Worm (Caenorhabditis elegans) whole organism, L2 larva: ENCODE measurements around the gene mrpl-4.

ENCODE experiments used
- C34F6.9 ChIP-seq: fragments of 150-350 bp; optimal IDR thresholded peaks from 2 replicates; lab custom pipeline; 2014; ENCODE audit warnings: missing biosample characterization, missing genetic modification characterization
- F13H6.1 ChIP-seq: sonication (generic microtip); optimal IDR thresholded peaks from 2 replicates; lab custom pipeline; 2016; ENCODE audit warnings: missing genetic modification characterization, missing compliant biosample characterization
- R02D3.7 ChIP-seq: fragments of 150-350 bp; optimal IDR thresholded peaks from 2 replicates; lab custom pipeline; 2014; ENCODE audit warnings: missing biosample characterization, missing genetic modification characterization
- Y55F3AM.14 ChIP-seq: fragments of 200-800 bp; sonication (Bioruptor generic); optimal IDR thresholded peaks from 2 replicates; lab custom pipeline; 2018; ENCODE audit warnings: mild to moderate bottlenecking, missing genetic modification characterization, missing compliant biosample characterization
- ZK546.5 ChIP-seq: sonication (generic microtip); optimal IDR thresholded peaks from 2 replicates; lab custom pipeline; 2017; ENCODE audit warnings: missing biosample characterization, missing genetic modification characterization
- alr-1 ChIP-seq: fragments of 150-350 bp; optimal IDR thresholded peaks from 2 replicates; lab custom pipeline; 2014; ENCODE audit warnings: missing biosample characterization, missing genetic modification characterization
- aly-2 ChIP-seq: fragments of 150-350 bp; optimal IDR thresholded peaks from 2 replicates; lab custom pipeline; 2014; ENCODE audit warnings: missing biosample characterization, missing genetic modification characterization
- ama-1 ChIP-seq: fragments of 150-350 bp; optimal IDR thresholded peaks from 2 replicates; lab custom pipeline; 2018; ENCODE audit warnings: inconsistent platforms
- blmp-1 ChIP-seq: sonication (generic microtip); optimal IDR thresholded peaks from 2 replicates; lab custom pipeline; 2017; ENCODE audit warnings: missing genetic modification characterization, mild to moderate bottlenecking, missing compliant biosample characterization, antibody characterized with exemption, moderate library complexity; ENCODE audit not compliant: insufficient read depth
- ceh-16 ChIP-seq: fragments of 150-350 bp; optimal IDR thresholded peaks from 2 replicates; lab custom pipeline; 2014; ENCODE audit warnings: missing biosample characterization, missing genetic modification characterization
- ceh-82 ChIP-seq: fragments of 150-350 bp; optimal IDR thresholded peaks from 2 replicates; lab custom pipeline; 2014; ENCODE audit warnings: missing biosample characterization, missing genetic modification characterization
- crh-2 ChIP-seq: sonication (generic microtip); optimal IDR thresholded peaks from 2 replicates; lab custom pipeline; 2017; ENCODE audit warnings: missing biosample characterization, missing genetic modification characterization
- dmd-4 ChIP-seq: sonication (generic microtip); optimal IDR thresholded peaks from 2 replicates; lab custom pipeline; 2017; ENCODE audit warnings: missing biosample characterization, missing genetic modification characterization
- egl-27 ChIP-seq: sonication (generic microtip); optimal IDR thresholded peaks from 3 replicates; lab custom pipeline; 2017; ENCODE audit warnings: missing biosample characterization, missing genetic modification reagents, missing genetic modification characterization
- elt-1 ChIP-seq: fragments of 150-350 bp; optimal IDR thresholded peaks from 2 replicates; lab custom pipeline; 2014; ENCODE audit warnings: missing biosample characterization, missing genetic modification characterization
- elt-3 ChIP-seq: sonication (generic microtip); optimal IDR thresholded peaks from 2 replicates; lab custom pipeline; 2017; ENCODE audit warnings: missing biosample characterization, missing genetic modification characterization
- fos-1 ChIP-seq: fragments of 150-350 bp; optimal IDR thresholded peaks from 2 replicates; lab custom pipeline; 2014; ENCODE audit warnings: missing biosample characterization, missing genetic modification characterization
- gmeb-1 ChIP-seq: fragments of 150-350 bp; optimal IDR thresholded peaks from 2 replicates; lab custom pipeline; 2014; ENCODE audit warnings: missing biosample characterization, missing genetic modification characterization
- lin-11 ChIP-seq: fragments of 150-350 bp; sonication (generic microtip); optimal IDR thresholded peaks from 2 replicates; lab custom pipeline; 2014; ENCODE audit warnings: missing biosample characterization, missing genetic modification characterization, inconsistent platforms, mixed read lengths
- lin-13 ChIP-seq: fragments of 150-350 bp; optimal IDR thresholded peaks from 2 replicates; lab custom pipeline; 2014; ENCODE audit warnings: missing biosample characterization, missing genetic modification reagents, missing genetic modification characterization
- lin-39 ChIP-seq: fragments of 150-350 bp; optimal IDR thresholded peaks from 2 replicates; lab custom pipeline; 2014; ENCODE audit warnings: missing biosample characterization, missing genetic modification reagents, missing genetic modification characterization
- lsy-2 ChIP-seq, 2 experiments: fragments of 150-350 bp in 1 of 2; sonication (generic microtip) in 1 of 2; optimal IDR thresholded peaks; 2 replicates each; lab custom pipeline; 2014 to 2017; ENCODE audit warnings: missing biosample characterization in 2 of 2, missing genetic modification characterization in 2 of 2
- mab-5 ChIP-seq: fragments of 150-350 bp; optimal IDR thresholded peaks from 2 replicates; lab custom pipeline; 2014; ENCODE audit warnings: missing biosample characterization, missing genetic modification characterization
- mbf-1 ChIP-seq: sonication (generic microtip); optimal IDR thresholded peaks from 2 replicates; lab custom pipeline; 2017; ENCODE audit warnings: missing biosample characterization, missing genetic modification characterization
- mdl-1 ChIP-seq, 2 experiments: fragments of 150-350 bp in 1 of 2; sonication (generic microtip) in 1 of 2; optimal IDR thresholded peaks; 2 replicates each; lab custom pipeline; 2017; ENCODE audit warnings: missing biosample characterization in 2 of 2, missing genetic modification characterization in 2 of 2
- nhr-10 ChIP-seq: sonication (generic microtip); optimal IDR thresholded peaks from 2 replicates; lab custom pipeline; 2017; ENCODE audit warnings: missing biosample characterization, missing genetic modification characterization
- nhr-11 ChIP-seq: fragments of 150-350 bp; optimal IDR thresholded peaks from 2 replicates; lab custom pipeline; 2014; ENCODE audit warnings: missing biosample characterization, missing genetic modification characterization
- nhr-12 ChIP-seq: fragments of 150-350 bp; optimal IDR thresholded peaks from 2 replicates; lab custom pipeline; 2014; ENCODE audit warnings: missing biosample characterization, missing genetic modification characterization
- nhr-129 ChIP-seq: fragments of 150-350 bp; optimal IDR thresholded peaks from 2 replicates; lab custom pipeline; 2014; ENCODE audit warnings: missing biosample characterization, missing genetic modification characterization
- nhr-21 ChIP-seq: fragments of 150-350 bp; optimal IDR thresholded peaks from 2 replicates; lab custom pipeline; 2014; ENCODE audit warnings: missing biosample characterization, missing genetic modification characterization
- nhr-23 ChIP-seq: fragments of 150-350 bp; optimal IDR thresholded peaks from 2 replicates; lab custom pipeline; 2014; ENCODE audit warnings: missing biosample characterization, missing genetic modification reagents, missing genetic modification characterization
- nhr-237 ChIP-seq: fragments of 150-350 bp; optimal IDR thresholded peaks from 2 replicates; lab custom pipeline; 2014; ENCODE audit warnings: missing biosample characterization, missing genetic modification characterization
- nhr-25 ChIP-seq: fragments of 150-350 bp; sonication (generic microtip); optimal IDR thresholded peaks from 3 replicates; lab custom pipeline; 2014; ENCODE audit warnings: missing biosample characterization, missing genetic modification characterization
- nhr-6 ChIP-seq: fragments of 150-350 bp; optimal IDR thresholded peaks from 2 replicates; lab custom pipeline; 2014; ENCODE audit warnings: missing biosample characterization, missing genetic modification characterization
- nhr-77 ChIP-seq: fragments of 150-350 bp; optimal IDR thresholded peaks from 2 replicates; lab custom pipeline; 2014; ENCODE audit warnings: missing biosample characterization, missing genetic modification characterization
- peb-1 ChIP-seq: fragments of 150-350 bp; optimal IDR thresholded peaks from 2 replicates; lab custom pipeline; 2014; ENCODE audit warnings: missing biosample characterization, missing genetic modification characterization
- sem-4 ChIP-seq: fragments of 150-350 bp; optimal IDR thresholded peaks from 2 replicates; lab custom pipeline; 2014; ENCODE audit warnings: missing biosample characterization, missing genetic modification reagents, missing genetic modification characterization
- skn-1 ChIP-seq: sonication (generic microtip); optimal IDR thresholded peaks from 2 replicates; lab custom pipeline; 2017; ENCODE audit warnings: missing biosample characterization, missing genetic modification characterization
- sma-3 ChIP-seq: sonication (generic microtip); optimal IDR thresholded peaks from 2 replicates; lab custom pipeline; 2016; ENCODE audit warnings: missing genetic modification reagents, missing genetic modification characterization, missing compliant biosample characterization
- sma-9 ChIP-seq, 2 experiments: fragments of 150-350 bp in 1 of 2; sonication (generic microtip) in 1 of 2; optimal IDR thresholded peaks; 2 replicates each; lab custom pipeline; 2014 to 2016; ENCODE audit warnings: missing genetic modification characterization in 2 of 2, mild to moderate bottlenecking in 1 of 2, missing biosample characterization in 1 of 2, missing compliant biosample characterization in 1 of 2, missing genetic modification reagents in 1 of 2, moderate library complexity in 1 of 2
- snpc-4 ChIP-seq: fragments of 150-350 bp; optimal IDR thresholded peaks from 2 replicates; lab custom pipeline; 2014; ENCODE audit warnings: missing biosample characterization, missing genetic modification characterization
- unc-39 ChIP-seq: fragments of 150-350 bp; optimal IDR thresholded peaks from 2 replicates; lab custom pipeline; 2014; ENCODE audit warnings: missing biosample characterization, missing genetic modification characterization
- unc-55 ChIP-seq: fragments of 150-350 bp; sonication (generic microtip); optimal IDR thresholded peaks from 3 replicates; lab custom pipeline; 2014; ENCODE audit warnings: missing biosample characterization, missing genetic modification reagents, missing genetic modification characterization
- unc-62 ChIP-seq: fragments of 150-350 bp; optimal IDR thresholded peaks from 2 replicates; lab custom pipeline; 2014; ENCODE audit warnings: missing biosample characterization, missing genetic modification reagents, missing genetic modification characterization
- zag-1 ChIP-seq: fragments of 150-350 bp; optimal IDR thresholded peaks from 2 replicates; lab custom pipeline; 2014; ENCODE audit warnings: missing biosample characterization, missing genetic modification characterization
- ztf-1 ChIP-seq: fragments of 200-800 bp; sonication (Bioruptor generic); conservative IDR thresholded peaks from 2 replicates; pipeline ENCODE4 v1.3.6; 2022; ENCODE audit warnings: missing genetic modification characterization, missing compliant biosample characterization
- ztf-11 ChIP-seq: sonication (generic microtip); optimal IDR thresholded peaks from 2 replicates; lab custom pipeline; 2017; ENCODE audit warnings: missing biosample characterization, missing genetic modification characterization
- ztf-4 ChIP-seq: fragments of 150-350 bp; optimal IDR thresholded peaks from 2 replicates; lab custom pipeline; 2014; ENCODE audit warnings: missing biosample characterization, missing genetic modification characterization

Gene mrpl-4

DNA sequence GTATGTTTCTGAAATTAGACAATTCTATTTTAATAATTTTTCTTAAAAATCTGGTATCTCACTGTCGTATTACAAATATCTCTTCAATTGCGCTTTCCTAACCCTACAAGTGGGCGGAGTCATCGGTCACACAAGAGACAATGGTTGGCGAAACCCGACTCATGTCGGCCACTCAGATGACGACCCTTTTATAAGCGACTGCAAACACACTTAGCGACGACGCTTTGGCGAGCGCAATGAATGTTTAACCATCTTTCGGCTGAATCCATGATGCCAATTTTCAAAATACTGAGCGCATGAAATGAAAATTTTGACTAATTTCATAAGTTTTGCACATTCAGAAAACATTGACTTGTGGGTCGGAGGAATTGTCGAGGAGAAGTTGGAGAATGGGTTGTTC is 33.3 kb downstream of the mrpl-4 start:
- TF ChIP-seq nhr-10 (tag; lab: Kevin White, UChicago) (peak; percentile 51), mab-5 (peak; percentile 88), nhr-237 (tag; lab: Kevin White, UChicago) (peak; percentile 63), lin-11 (tag; lab: Kevin White, UChicago) (peak; percentile 84), skn-1 (tag; lab: Kevin White, UChicago) (peak; percentile 33), C34F6.9 (tag; lab: Kevin White, UChicago) (peak; percentile 71), egl-27 (tag; lab: Kevin White, UChicago) (peak; percentile 90), unc-55 (GFP tag; lab: Kevin White, UChicago) (peak; percentile 67), ZK546.5 (tag; lab: Kevin White, UChicago) (peak; percentile 23), unc-39 (tag; lab: Kevin White, UChicago) (no peak), fos-1 (tag; lab: Kevin White, UChicago) (peak; percentile 73), peb-1 (tag; lab: Kevin White, UChicago) (peak; percentile 6), mdl-1 (tag; optimal IDR thresholded peaks at IDR 0.05; lab: Kevin White, UChicago) (peak; percentile 33 to 44), nhr-21 (peak; percentile 91), F13H6.1 (peak; percentile 95), ama-1 (peak; percentile 14), lin-13 (GFP tag; lab: Kevin White, UChicago) (peak; percentile 87), sma-9 (GFP tag; optimal IDR thresholded peaks at IDR 0.05; lab: Kevin White, UChicago) (peak; percentile 99), sma-9 (tag; optimal IDR thresholded peaks at IDR 0.05; lab: Kevin White, UChicago) (no peak), R02D3.7 (tag; lab: Kevin White, UChicago) (peak; percentile 56), crh-2 (peak; percentile 89), sma-3 (GFP tag; lab: Kevin White, UChicago) (peak; percentile 92), ztf-4 (tag; lab: Kevin White, UChicago) (peak; percentile 83), elt-3 (tag; lab: Kevin White, UChicago) (no peak), ztf-1 (GFP tag; lab: Robert Waterston, UW) (0 out of 2 replicates have a peak, but pooled peaks have one; percentile 82), zag-1 (peak; percentile 81), ceh-82 (tag; lab: Kevin White, UChicago) (peak; percentile 85), alr-1 (tag; lab: Kevin White, UChicago) (no peak), ztf-11 (tag; lab: Kevin White, UChicago) (peak; percentile 45), nhr-12 (tag; lab: Kevin White, UChicago) (peak; percentile 40), dmd-4 (peak; percentile 37), snpc-4 (tag; lab: Kevin White, UChicago) (peak; percentile 100), nhr-6 (tag; lab: Kevin White, UChicago) (peak; percentile 76), ceh-16 (peak; percentile 65), gmeb-1 (peak; percentile 89), nhr-129 (tag; lab: Kevin White, UChicago) (peak; percentile 86), mbf-1 (tag; lab: Kevin White, UChicago) (peak; percentile 14), elt-1 (tag; lab: Kevin White, UChicago) (no peak), unc-62 (peak; percentile 73), nhr-23 (tag; lab: Kevin White, UChicago) (no peak), blmp-1 (tag; lab: Kevin White, UChicago) (peak; percentile 39), aly-2 (peak; percentile 60), lsy-2 (tag; optimal IDR thresholded peaks at IDR 0.05; lab: Kevin White, UChicago) (peak; percentile 87 to 88), Y55F3AM.14 (GFP tag; lab: Kevin White, UChicago) (peak; percentile 94), sem-4 (peak; percentile 87), nhr-25 (tag; lab: Kevin White, UChicago) (no peak), nhr-11 (tag; lab: Kevin White, UChicago) (peak; percentile 80), lin-39 (tag; lab: Kevin White, UChicago) (peak; percentile 81), nhr-77 (tag; lab: Kevin White, UChicago) (peak; percentile 31)
